Fruit fly (Drosophila melanogaster): ENCODE results near the gene CG42353.

The CG42353 gene

dm6 chrX:16090179-16091144, 14.3 kb downstream of the CG42353 start:
- TF ChIP-seq ey (GFP tag; optimal IDR thresholded peaks at IDR 0.05) (peak; percentile 84), br (GFP tag; optimal IDR thresholded peaks at IDR 0.05) (peak; percentile 80), Dfd (GFP tag; optimal IDR thresholded peaks at IDR 0.05) (no peak), CG9705 (GFP tag; optimal IDR thresholded peaks at IDR 0.05) (peak; percentile 50), Jra (GFP tag; optimal IDR thresholded peaks at IDR 0.05) (peak; percentile 41), fru (GFP tag; optimal IDR thresholded peaks at IDR 0.05) (peak; percentile 76), lola (GFP tag; optimal IDR thresholded peaks at IDR 0.05) (no peak), Rel (GFP tag; optimal IDR thresholded peaks at IDR 0.05) (no peak), Rel (tag; optimal IDR thresholded peaks at IDR 0.05) (peak; percentile 20), brk (GFP tag; optimal IDR thresholded peaks at IDR 0.05) (peak; percentile 54), Hr83 (GFP tag; optimal IDR thresholded peaks at IDR 0.05; ENCODE audit: poor library complexity, severe bottlenecking) (peak; percentile 82), rgr (GFP tag; optimal IDR thresholded peaks at IDR 0.05) (peak; percentile 86), Sp1 (GFP tag; optimal IDR thresholded peaks at IDR 0.05) (peak; percentile 37), usp (GFP tag; optimal IDR thresholded peaks at IDR 0.05) (no peak), N (GFP tag; optimal IDR thresholded peaks at IDR 0.05) (no peak), Dif (GFP tag; optimal IDR thresholded peaks at IDR 0.05; ENCODE audit: partially characterized antibody) (no peak), psq (GFP tag; optimal IDR thresholded peaks at IDR 0.05) (peak; percentile 65), jim (GFP tag; optimal IDR thresholded peaks at IDR 0.05) (peak; percentile 54), woc (GFP tag; optimal IDR thresholded peaks at IDR 0.05) (peak; percentile 44), sage (GFP tag; optimal IDR thresholded peaks at IDR 0.05) (peak; percentile 57), tai (GFP tag; optimal IDR thresholded peaks at IDR 0.05) (peak; percentile 76), dsf (GFP tag; optimal IDR thresholded peaks at IDR 0.05; ENCODE audit: borderline replicate concordance) (no peak), dl (GFP tag; optimal IDR thresholded peaks at IDR 0.05; ENCODE audit: insufficient read depth in 1 of 2, partially characterized antibody in 2 of 2) (no peak), Abd-B (GFP tag; optimal IDR thresholded peaks at IDR 0.05) (no peak), pan (optimal IDR thresholded peaks at IDR 0.05) (no peak), OdsH (GFP tag; optimal IDR thresholded peaks at IDR 0.05) (peak; percentile 80), Vsx2 (GFP tag; optimal IDR thresholded peaks at IDR 0.05; ENCODE audit: partially characterized antibody) (no peak), Hnf4 (GFP tag; optimal IDR thresholded peaks at IDR 0.05) (peak; percentile 80), Hr78 (GFP tag; optimal IDR thresholded peaks at IDR 0.05) (no peak), dmrt93B (GFP tag; optimal IDR thresholded peaks at IDR 0.05) (peak; percentile 41), HLH106 (tag; optimal IDR thresholded peaks at IDR 0.05) (peak; percentile 76), foxo (GFP tag; optimal IDR thresholded peaks at IDR 0.05) (peak; percentile 47 to 88), GATAd (GFP tag; optimal IDR thresholded peaks at IDR 0.05) (peak; percentile 47), sv (GFP tag; optimal IDR thresholded peaks at IDR 0.05) (peak; percentile 84), CG32264 (GFP tag; optimal IDR thresholded peaks at IDR 0.05) (peak; percentile 64), Myc (optimal IDR thresholded peaks at IDR 0.05) (no peak), CrebA (GFP tag; optimal IDR thresholded peaks at IDR 0.05; ENCODE audit: borderline replicate concordance) (no peak), h (GFP tag; optimal IDR thresholded peaks at IDR 0.05) (peak; percentile 89), Mio (GFP tag; optimal IDR thresholded peaks at IDR 0.05) (peak; percentile 34)
